Worm (Caenorhabditis elegans) whole organism, midembryonic: ENCODE data around the gene srw-62.

Experiments used
- T22C8.4 ChIP-seq: fragments of 200-800 bp; sonication (Bioruptor generic); IDR thresholded peaks from 2 replicates; pipeline ENCODE4 v1.3.6; 2022; ENCODE audit warnings: missing genetic modification characterization, missing compliant biosample characterization
- cog-1 ChIP-seq: sonication (generic microtip); optimal IDR thresholded peaks from 2 replicates; lab custom pipeline; 2016; ENCODE audit warnings: missing genetic modification characterization, missing compliant biosample characterization
- ref-1 ChIP-seq: fragments of 200-800 bp; sonication (Bioruptor generic); conservative IDR thresholded peaks from 2 replicates; pipeline ENCODE4 v1.3.6; 2022; ENCODE audit warnings: missing genetic modification reagents, missing genetic modification characterization, missing compliant biosample characterization
- ztf-23 ChIP-seq: fragments of 200-800 bp; sonication (Bioruptor generic); IDR thresholded peaks from 2 replicates; pipeline ENCODE4 v1.3.6; 2022; ENCODE audit warnings: missing genetic modification reagents, missing genetic modification characterization, missing compliant biosample characterization

- no peak for TF ChIP-seq ref-1
- TF ChIP-seq ztf-23 (GFP tag; lab: Robert Waterston, UW) = no peak
- no peak for TF ChIP-seq cog-1 (tag; lab: Kevin White, UChicago)
- TF ChIP-seq T22C8.4 (GFP tag; lab: Robert Waterston, UW) = no peak
These were observed 17.1 kb upstream of the srw-62 start for ce11 chrII:7808153-7808552.
